Fruit fly (Drosophila melanogaster) whole organism, embryonic: ENCODE data around the gene hfp.

Experiments
- ATbp ChIP-seq: fragments of 200-800 bp; sonication (Bioruptor generic); optimal IDR thresholded peaks from 2 replicates; lab custom pipeline; 2017; ENCODE audit warnings: missing biosample characterization, mild to moderate bottlenecking, missing genetic modification characterization, missing genetic modification reagents
- CG10267 ChIP-seq: fragments of 200-800 bp; sonication (Bioruptor generic); optimal IDR thresholded peaks from 2 replicates; lab custom pipeline; 2018; ENCODE audit warnings: missing biosample characterization, mild to moderate bottlenecking, missing genetic modification characterization, moderate library complexity
- CG12659 ChIP-seq: fragments of 200-800 bp; sonication (Bioruptor generic); optimal IDR thresholded peaks from 3 replicates; lab custom pipeline; 2017; ENCODE audit warnings: mild to moderate bottlenecking, missing biosample characterization, missing genetic modification reagents, missing genetic modification characterization
- CG13287 ChIP-seq: fragments of 200-800 bp; sonication (Bioruptor generic); IDR thresholded peaks from 2 replicates; pipeline ENCODE4 v1.3.6; 2022; ENCODE audit warnings: missing biosample characterization, missing genetic modification characterization; ENCODE audit not compliant: partially characterized antibody
- CG14710 ChIP-seq: fragments of 200-800 bp; sonication (Bioruptor generic); optimal IDR thresholded peaks from 3 replicates; lab custom pipeline; 2019; ENCODE audit warnings: missing biosample characterization, mild to moderate bottlenecking, missing genetic modification characterization, moderate library complexity
- CG15479 ChIP-seq: fragments of 200-800 bp; sonication (Bioruptor generic); optimal IDR thresholded peaks from 3 replicates; lab custom pipeline; 2019; ENCODE audit warnings: missing biosample characterization, mild to moderate bottlenecking, missing genetic modification characterization, moderate library complexity
- CG15514 ChIP-seq: fragments of 200-800 bp; sonication (Bioruptor generic); optimal IDR thresholded peaks from 3 replicates; lab custom pipeline; 2017; ENCODE audit warnings: missing biosample characterization, missing genetic modification characterization, mild to moderate bottlenecking, moderate library complexity, missing genetic modification reagents
- CG1647 ChIP-seq: fragments of 200-800 bp; sonication (Bioruptor generic); optimal IDR thresholded peaks from 3 replicates; lab custom pipeline; 2016; ENCODE audit warnings: missing biosample characterization, missing genetic modification characterization
- CG17829 ChIP-seq: fragments of 200-800 bp; optimal IDR thresholded peaks from 2 replicates; lab custom pipeline; 2019; ENCODE audit warnings: missing biosample characterization, mild to moderate bottlenecking, missing genetic modification characterization, moderate library complexity
- CG30020 ChIP-seq: fragments of 200-800 bp; optimal IDR thresholded peaks from 2 replicates; lab custom pipeline; 2019; ENCODE audit warnings: missing biosample characterization, mild to moderate bottlenecking, missing genetic modification characterization, moderate library complexity
- CG33213 ChIP-seq: fragments of 200-800 bp; sonication (Bioruptor generic); optimal IDR thresholded peaks from 3 replicates; lab custom pipeline; 2016; ENCODE audit warnings: missing biosample characterization, missing genetic modification characterization
- CG34422 ChIP-seq: fragments of 200-800 bp; sonication (Bioruptor generic); IDR thresholded peaks from 3 replicates; pipeline ENCODE4 v1.3.6; 2022; ENCODE audit warnings: missing biosample characterization, missing genetic modification characterization
- CG4617 ChIP-seq: fragments of 200-800 bp; sonication (Bioruptor generic); optimal IDR thresholded peaks from 3 replicates; lab custom pipeline; 2016; ENCODE audit warnings: missing biosample characterization, missing genetic modification characterization, borderline replicate concordance
- CG6765 ChIP-seq: fragments of 200-800 bp; sonication (Bioruptor generic); optimal IDR thresholded peaks from 3 replicates; lab custom pipeline; 2017; ENCODE audit warnings: missing biosample characterization, mild to moderate bottlenecking, missing genetic modification characterization
- CG6854 ChIP-seq: fragments of 200-800 bp; sonication (Bioruptor generic); optimal IDR thresholded peaks from 3 replicates; lab custom pipeline; 2017; ENCODE audit warnings: missing biosample characterization, mild to moderate bottlenecking, missing genetic modification characterization
- CG9797 ChIP-seq: fragments of 200-800 bp; sonication (Bioruptor generic); optimal IDR thresholded peaks from 3 replicates; lab custom pipeline; 2018; ENCODE audit warnings: missing biosample characterization, mild to moderate bottlenecking, missing genetic modification characterization
- CG9932 ChIP-seq: fragments of 200-800 bp; sonication (Bioruptor generic); IDR thresholded peaks from 2 replicates; pipeline ENCODE4 v1.3.6; 2022; ENCODE audit warnings: missing biosample characterization, missing genetic modification characterization
- CHES-1-like ChIP-seq: fragments of 200-800 bp; sonication (Bioruptor generic); optimal IDR thresholded peaks from 2 replicates; lab custom pipeline; 2016; ENCODE audit warnings: missing biosample characterization, missing genetic modification characterization
- CTCF ChIP-seq: fragments of 200-800 bp; sonication (Bioruptor generic); optimal IDR thresholded peaks from 2 replicates; lab custom pipeline; 2017; ENCODE audit warnings: missing biosample characterization, mild to moderate bottlenecking, missing genetic modification characterization, moderate library complexity
- Doc3 ChIP-seq: fragments of 200-800 bp; sonication (Bioruptor generic); IDR thresholded peaks from 3 replicates; pipeline ENCODE4 v1.3.6; 2022; ENCODE audit warnings: missing biosample characterization, missing genetic modification characterization; ENCODE audit not compliant: partially characterized antibody
- Dp ChIP-seq: fragments of 200-800 bp; sonication (Bioruptor generic); optimal IDR thresholded peaks from 2 replicates; lab custom pipeline; 2018; ENCODE audit warnings: missing biosample characterization, mild to moderate bottlenecking, missing genetic modification characterization, moderate library complexity
- E2f2 ChIP-seq: fragments of 200-800 bp; sonication (Bioruptor generic); IDR thresholded peaks from 2 replicates; pipeline ENCODE4 v1.3.6; 2022; ENCODE audit warnings: missing biosample characterization, missing genetic modification characterization
- Elba2 ChIP-seq: fragments of 200-800 bp; sonication (Bioruptor generic); optimal IDR thresholded peaks from 3 replicates; lab custom pipeline; 2016; ENCODE audit warnings: missing biosample characterization, missing genetic modification characterization
- Ets97D ChIP-seq: fragments of 200-800 bp; sonication (Bioruptor generic); optimal IDR thresholded peaks from 3 replicates; lab custom pipeline; 2016; ENCODE audit warnings: missing biosample characterization, missing genetic modification characterization
- Lim3 ChIP-seq: fragments of 200-800 bp; sonication (Bioruptor generic); IDR thresholded peaks from 2 replicates; pipeline ENCODE4 v1.3.6; 2022; ENCODE audit warnings: missing biosample characterization, missing genetic modification characterization
- Lpt ChIP-seq: fragments of >200 bp; optimal IDR thresholded peaks from 2 replicates; lab custom pipeline; 2018; ENCODE audit warnings: missing biosample characterization, missing genetic modification characterization
- MBD-R2 ChIP-seq: fragments of 200-800 bp; sonication (Bioruptor generic); IDR thresholded peaks from 2 replicates; pipeline ENCODE4 v1.3.6; 2022; ENCODE audit warnings: missing biosample characterization, missing genetic modification characterization
- MESR4 ChIP-seq: fragments of 200-800 bp; sonication (Bioruptor generic); optimal IDR thresholded peaks from 2 replicates; lab custom pipeline; 2018; ENCODE audit warnings: missing biosample characterization, mild to moderate bottlenecking, missing genetic modification characterization, moderate library complexity
- Med ChIP-seq: fragments of 200-800 bp; sonication (Bioruptor generic); peaks from one replicate; lab custom pipeline; 2016; ENCODE audit warnings: missing biosample characterization, missing genetic modification characterization, mild to moderate bottlenecking, inconsistent platforms, moderate library complexity
- Mes4 ChIP-seq: fragments of 200-800 bp; sonication (Bioruptor generic); optimal IDR thresholded peaks from 2 replicates; lab custom pipeline; 2016; ENCODE audit warnings: missing biosample characterization, missing genetic modification characterization
- Oli ChIP-seq: fragments of 200-800 bp; sonication (Bioruptor generic); optimal IDR thresholded peaks from 2 replicates; lab custom pipeline; 2018; ENCODE audit warnings: missing biosample characterization, mild to moderate bottlenecking, missing genetic modification characterization, moderate library complexity
- Optix ChIP-seq: fragments of 200-800 bp; sonication (Bioruptor generic); IDR thresholded peaks from 3 replicates; pipeline ENCODE4 v1.3.6; 2022; ENCODE audit warnings: missing biosample characterization, missing genetic modification characterization
- Pdp1 ChIP-seq, 2 experiments: fragments of 200-800 bp; sonication (Bioruptor generic); optimal IDR thresholded peaks; 3 replicates each; lab custom pipeline; 2016; ENCODE audit warnings: missing biosample characterization in 2 of 2, missing genetic modification characterization in 2 of 2, mild to moderate bottlenecking in 1 of 2, moderate library complexity in 1 of 2
- Scr ChIP-seq: fragments of 200-800 bp; sonication (Bioruptor generic); IDR thresholded peaks from 2 replicates; pipeline ENCODE4 v1.3.6; 2022; ENCODE audit warnings: missing biosample characterization, missing genetic modification characterization; ENCODE audit not compliant: partially characterized antibody
- Sry-δ ChIP-seq: fragments of 200-800 bp; sonication (Bioruptor generic); optimal IDR thresholded peaks from 2 replicates; lab custom pipeline; 2016; ENCODE audit warnings: missing biosample characterization, missing genetic modification characterization
- YL-1 ChIP-seq: fragments of 200-800 bp; sonication (Bioruptor generic); optimal IDR thresholded peaks from 3 replicates; lab custom pipeline; 2017; ENCODE audit warnings: missing biosample characterization, mild to moderate bottlenecking, missing genetic modification characterization
- amos ChIP-seq: fragments of 200-800 bp; sonication (Bioruptor generic); IDR thresholded peaks from 2 replicates; pipeline ENCODE4 v1.3.6; 2022; ENCODE audit warnings: missing biosample characterization, missing genetic modification characterization; ENCODE audit not compliant: partially characterized antibody
- btn ChIP-seq: fragments of 200-800 bp; sonication (Bioruptor generic); optimal IDR thresholded peaks from 2 replicates; lab custom pipeline; 2016; ENCODE audit warnings: missing biosample characterization, missing genetic modification characterization
- cad ChIP-seq: fragments of >200 bp; optimal IDR thresholded peaks from 2 replicates; lab custom pipeline; 2017; ENCODE audit warnings: missing biosample characterization, missing genetic modification characterization
- cas ChIP-seq: fragments of 200-800 bp; sonication (Bioruptor generic); IDR thresholded peaks from 2 replicates; pipeline ENCODE4 v1.3.6; 2022; ENCODE audit warnings: missing biosample characterization, missing genetic modification characterization
- gfzf ChIP-seq: fragments of 200-800 bp; sonication (Bioruptor generic); optimal IDR thresholded peaks from 2 replicates; lab custom pipeline; 2016; ENCODE audit warnings: missing biosample characterization, mild to moderate bottlenecking, missing genetic modification characterization, moderate library complexity
- ham ChIP-seq: fragments of 200-800 bp; sonication (Bioruptor generic); IDR thresholded peaks from 2 replicates; pipeline ENCODE4 v1.3.6; 2022; ENCODE audit warnings: missing biosample characterization, missing genetic modification characterization
- her ChIP-seq: fragments of 200-800 bp; sonication (Bioruptor generic); optimal IDR thresholded peaks from 2 replicates; lab custom pipeline; 2016; ENCODE audit warnings: missing biosample characterization, missing genetic modification characterization
- nmo ChIP-seq: fragments of 200-800 bp; sonication (Bioruptor generic); optimal IDR thresholded peaks from 2 replicates; lab custom pipeline; 2018; ENCODE audit warnings: missing biosample characterization, mild to moderate bottlenecking, missing genetic modification characterization, moderate library complexity
- nom ChIP-seq: fragments of 200-800 bp; sonication (Bioruptor generic); optimal IDR thresholded peaks from 2 replicates; lab custom pipeline; 2017; ENCODE audit warnings: missing biosample characterization, missing genetic modification characterization, mild to moderate bottlenecking, moderate library complexity, missing genetic modification reagents
- pnt ChIP-seq: fragments of 200-800 bp; sonication (Bioruptor generic); optimal IDR thresholded peaks from 3 replicates; lab custom pipeline; 2016; ENCODE audit warnings: missing biosample characterization, missing genetic modification characterization
- ro ChIP-seq: fragments of 200-800 bp; sonication (Bioruptor generic); IDR thresholded peaks from 2 replicates; pipeline ENCODE4 v1.3.6; 2022; ENCODE audit warnings: missing biosample characterization, missing genetic modification characterization
- sens ChIP-seq: fragments of 200-800 bp; sonication (Bioruptor generic); peaks from one replicate; lab custom pipeline; 2016; ENCODE audit warnings: missing biosample characterization, missing genetic modification characterization
- stc ChIP-seq: fragments of 200-800 bp; sonication (Bioruptor generic); IDR thresholded peaks from 2 replicates; pipeline ENCODE4 v1.3.6; 2022; ENCODE audit warnings: missing biosample characterization, missing genetic modification characterization
- unc-4 ChIP-seq: fragments of 200-800 bp; sonication (Bioruptor generic); IDR thresholded peaks from 2 replicates; pipeline ENCODE4 v1.3.6; 2022; ENCODE audit warnings: missing biosample characterization, missing genetic modification characterization; ENCODE audit not compliant: partially characterized antibody
- vfl ChIP-seq: fragments of 200-800 bp; sonication (Bioruptor generic); optimal IDR thresholded peaks from 2 replicates; lab custom pipeline; 2016; ENCODE audit warnings: missing biosample characterization, missing genetic modification characterization

Gene hfp

DNA sequence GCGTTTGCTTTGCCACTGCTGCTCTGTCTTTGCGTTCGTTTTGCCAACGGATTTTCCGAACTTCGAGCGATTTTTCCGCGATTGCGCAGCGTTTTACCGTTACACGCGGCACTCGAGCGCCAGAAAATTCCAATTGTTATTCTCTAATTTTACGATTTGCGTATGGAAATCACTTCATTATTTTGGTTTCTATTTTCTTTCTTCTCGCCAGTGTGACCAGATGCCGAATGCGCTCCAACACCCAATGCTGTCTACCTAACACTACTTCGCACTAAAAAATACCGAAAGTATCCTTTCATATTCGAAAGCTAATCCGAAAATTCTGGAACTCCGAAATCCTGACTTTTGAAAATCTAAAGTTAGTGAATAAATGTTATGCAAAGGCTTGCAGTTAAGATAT, 6.0 kb downstream of the hfp start, which contains the start of gene CG12084:
CG12084 (minus strand) TSS at position 236 of the 400 bp plus-strand sequence.
- TF ChIP-seq nom (peak; percentile 7), unc-4 (GFP tag; lab: Robert Waterston, UW) (0 out of 2 replicates have a peak, but pooled peaks have one; percentile 29), Scr (GFP tag; lab: Robert Waterston, UW) (peak; percentile 25), Elba2 (GFP tag; lab: Kevin White, UChicago) (peak; percentile 82), vfl (GFP tag; lab: Kevin White, UChicago) (peak; percentile 2), cas (no peak), btn (GFP tag; lab: Kevin White, UChicago) (no peak), E2f2 (GFP tag; lab: Robert Waterston, UW) (peak; percentile 36), her (peak; percentile 13), cad (peak; percentile 27), YL-1 (GFP tag; lab: Kevin White, UChicago) (peak; percentile 86), CG1647 (no peak), CG9932 (no peak), Doc3 (GFP tag; lab: Robert Waterston, UW) (0 out of 3 replicates have a peak, but pooled peaks have one; percentile 13), CG14710 (tag; lab: Kevin White, UChicago) (peak; percentile 47), MBD-R2 (GFP tag; lab: Robert Waterston, UW) (peak; percentile 33; the same call in 1 of the 2 replicates), Dp (GFP tag; lab: Kevin White, UChicago) (peak; percentile 26), CHES-1-like (GFP tag; lab: Kevin White, UChicago) (peak; percentile 41), Lim3 (GFP tag; lab: Robert Waterston, UW) (no peak), CG10267 (peak; percentile 64), Ets97D (peak; percentile 27), CG13287 (peak; percentile 46; the same call in 1 of the 2 replicates), sens (GFP tag; lab: Kevin White, UChicago) (peak; percentile 70), Lpt (no peak), CG17829 (peak; percentile 15), CG15514 (GFP tag; lab: Kevin White, UChicago) (peak; percentile 72), Sry-δ (GFP tag; lab: Kevin White, UChicago) (peak; percentile 21), stc (GFP tag; lab: Robert Waterston, UW) (no peak), Mes4 (GFP tag; lab: Kevin White, UChicago) (no peak), nmo (GFP tag; lab: Kevin White, UChicago) (peak; percentile 26), MESR4 (peak; percentile 85), ham (no peak), ro (no peak), ATbp (GFP tag; lab: Kevin White, UChicago) (peak; percentile 83), CTCF (no peak), Med (GFP tag; lab: Kevin White, UChicago) (peak; percentile 21), amos (0 out of 2 replicates have a peak, but pooled peaks have one; percentile 19), CG34422 (GFP tag; lab: Robert Waterston, UW) (peak; percentile 21; the same call in 1 of the 3 replicates), pnt (no peak), CG12659 (GFP tag; lab: Kevin White, UChicago) (peak; percentile 42), CG9797 (GFP tag; lab: Kevin White, UChicago) (peak; percentile 87), CG6765 (GFP tag; lab: Kevin White, UChicago) (no peak), Pdp1 (GFP tag; optimal IDR thresholded peaks at IDR 0.05; lab: Kevin White, UChicago) (peak in 1 of 2 experiments; percentile 29), CG6854 (GFP tag; lab: Kevin White, UChicago) (peak; percentile 20), Optix (no peak), CG15479 (GFP tag; lab: Kevin White, UChicago) (peak; percentile 1), CG30020 (peak; percentile 8), CG33213 (peak; percentile 21), Oli (no peak), gfzf (peak; percentile 96), CG4617 (GFP tag; lab: Kevin White, UChicago) (peak; percentile 89)
